Fruit fly (Drosophila melanogaster) whole organism, embryonic: ENCODE measurements around the gene CG10492.

Experiments
- Abd-B ChIP-seq: fragments of 200-800 bp; sonication (Bioruptor generic); optimal IDR thresholded peaks from 2 replicates; lab custom pipeline; 2018; ENCODE audit warnings: missing biosample characterization, mild to moderate bottlenecking, missing genetic modification characterization, moderate library complexity
- BEAF-32 ChIP-seq: fragments of 200-800 bp; sonication (Bioruptor generic); optimal IDR thresholded peaks from 3 replicates; lab custom pipeline; 2017; ENCODE audit warnings: missing biosample characterization, missing genetic modification characterization, mild to moderate bottlenecking, moderate library complexity, missing genetic modification reagents
- CG10147 ChIP-seq: fragments of 200-800 bp; sonication (Bioruptor generic); optimal IDR thresholded peaks from 2 replicates; lab custom pipeline; 2019; ENCODE audit warnings: missing biosample characterization, mild to moderate bottlenecking, missing genetic modification characterization, moderate library complexity
- CG10209 ChIP-seq: fragments of 200-800 bp; sonication (Bioruptor generic); optimal IDR thresholded peaks from 3 replicates; lab custom pipeline; 2017; ENCODE audit warnings: missing biosample characterization, mild to moderate bottlenecking, missing genetic modification characterization, missing genetic modification reagents
- CG10565 ChIP-seq: fragments of 200-800 bp; sonication (Bioruptor generic); optimal IDR thresholded peaks from 3 replicates; lab custom pipeline; 2016; ENCODE audit warnings: missing biosample characterization, mild to moderate bottlenecking, missing genetic modification characterization
- CG11723 ChIP-seq: fragments of 200-800 bp; sonication (Bioruptor generic); optimal IDR thresholded peaks from 2 replicates; lab custom pipeline; 2017; ENCODE audit warnings: missing biosample characterization, mild to moderate bottlenecking, missing genetic modification characterization
- CG12236 ChIP-seq: fragments of 200-800 bp; sonication (Bioruptor generic); optimal IDR thresholded peaks from 2 replicates; lab custom pipeline; 2016; ENCODE audit warnings: missing biosample characterization, missing genetic modification characterization
- CG16779 ChIP-seq: fragments of 200-800 bp; sonication (Bioruptor generic); IDR thresholded peaks from 2 replicates; pipeline ENCODE4 v1.3.6; 2022; ENCODE audit warnings: missing biosample characterization, missing genetic modification characterization
- CG16813 ChIP-seq: fragments of 200-800 bp; sonication (Bioruptor generic); IDR thresholded peaks from 3 replicates; pipeline ENCODE4 v1.3.6; 2022; ENCODE audit warnings: missing biosample characterization, missing genetic modification characterization; ENCODE audit not compliant: partially characterized antibody
- CG17359 ChIP-seq: fragments of 200-800 bp; sonication (Bioruptor generic); optimal IDR thresholded peaks from 3 replicates; lab custom pipeline; 2018; ENCODE audit warnings: missing biosample characterization, mild to moderate bottlenecking, missing genetic modification characterization, moderate library complexity
- CG17802 ChIP-seq: fragments of 200-800 bp; sonication (Bioruptor generic); optimal IDR thresholded peaks from 2 replicates; lab custom pipeline; 2018; ENCODE audit warnings: missing biosample characterization, mild to moderate bottlenecking, missing genetic modification characterization, moderate library complexity
- CG17829 ChIP-seq: fragments of 200-800 bp; optimal IDR thresholded peaks from 2 replicates; lab custom pipeline; 2019; ENCODE audit warnings: missing biosample characterization, mild to moderate bottlenecking, missing genetic modification characterization, moderate library complexity
- CG3281 ChIP-seq: fragments of 200-800 bp; sonication (Bioruptor generic); optimal IDR thresholded peaks from 3 replicates; lab custom pipeline; 2017; ENCODE audit warnings: missing biosample characterization, mild to moderate bottlenecking, missing genetic modification characterization
- CG3995 ChIP-seq: fragments of 200-800 bp; sonication (Bioruptor generic); optimal IDR thresholded peaks from 3 replicates; lab custom pipeline; 2016; ENCODE audit warnings: missing biosample characterization, missing genetic modification characterization
- CG4820 ChIP-seq: fragments of 200-800 bp; sonication (Bioruptor generic); optimal IDR thresholded peaks from 3 replicates; lab custom pipeline; 2016; ENCODE audit warnings: missing biosample characterization, missing genetic modification characterization
- CG6813 ChIP-seq: fragments of 200-800 bp; sonication (Bioruptor generic); optimal IDR thresholded peaks from 2 replicates; lab custom pipeline; 2017; ENCODE audit warnings: missing biosample characterization, missing genetic modification characterization, mild to moderate bottlenecking, moderate library complexity, missing genetic modification reagents
- CG8290 ChIP-seq, 3 experiments: fragments of 200-800 bp; sonication (Bioruptor generic); optimal IDR thresholded peaks; 2 replicates each; lab custom pipeline; 2016 to 2019; ENCODE audit warnings: missing biosample characterization in 3 of 3, missing genetic modification characterization in 3 of 3, mild to moderate bottlenecking in 2 of 3, moderate library complexity in 1 of 3
- CG9932 ChIP-seq: fragments of 200-800 bp; sonication (Bioruptor generic); IDR thresholded peaks from 2 replicates; pipeline ENCODE4 v1.3.6; 2022; ENCODE audit warnings: missing biosample characterization, missing genetic modification characterization
- Dll ChIP-seq: fragments of 200-800 bp; sonication (Bioruptor generic); IDR thresholded peaks from 4 replicates; pipeline ENCODE4 v1.3.6; 2022; ENCODE audit warnings: missing biosample characterization, missing genetic modification characterization; ENCODE audit not compliant: partially characterized antibody
- Dref ChIP-seq: fragments of 200-800 bp; sonication (Bioruptor generic); IDR thresholded peaks from 2 replicates; pipeline ENCODE4 v1.3.6; 2022; ENCODE audit warnings: missing biosample characterization, missing genetic modification characterization
- Fer1 ChIP-seq: fragments of 200-800 bp; sonication (Bioruptor generic); optimal IDR thresholded peaks from 2 replicates; lab custom pipeline; 2017; ENCODE audit warnings: missing biosample characterization, mild to moderate bottlenecking, missing genetic modification characterization
- Lpt ChIP-seq: fragments of >200 bp; optimal IDR thresholded peaks from 2 replicates; lab custom pipeline; 2018; ENCODE audit warnings: missing biosample characterization, missing genetic modification characterization
- MBD-R2 ChIP-seq: fragments of 200-800 bp; sonication (Bioruptor generic); IDR thresholded peaks from 2 replicates; pipeline ENCODE4 v1.3.6; 2022; ENCODE audit warnings: missing biosample characterization, missing genetic modification characterization
- MESR4 ChIP-seq: fragments of 200-800 bp; sonication (Bioruptor generic); optimal IDR thresholded peaks from 2 replicates; lab custom pipeline; 2018; ENCODE audit warnings: missing biosample characterization, mild to moderate bottlenecking, missing genetic modification characterization, moderate library complexity
- Mrtf ChIP-seq: fragments of 200-800 bp; sonication (Bioruptor generic); IDR thresholded peaks from 3 replicates; pipeline ENCODE4 v1.3.6; 2022; ENCODE audit warnings: missing biosample characterization, missing genetic modification characterization
- Nf-YB ChIP-seq: fragments of 200-800 bp; sonication (Bioruptor generic); optimal IDR thresholded peaks from 3 replicates; lab custom pipeline; 2019; ENCODE audit warnings: missing biosample characterization, mild to moderate bottlenecking, missing genetic modification characterization, moderate library complexity
- Opbp ChIP-seq: fragments of 200-800 bp; sonication (Bioruptor generic); IDR thresholded peaks from 3 replicates; pipeline ENCODE4 v1.3.6; 2022; ENCODE audit warnings: missing biosample characterization, missing genetic modification characterization; ENCODE audit not compliant: partially characterized antibody
- bbx ChIP-seq: fragments of 200-800 bp; sonication (Bioruptor generic); IDR thresholded peaks from 2 replicates; pipeline ENCODE4 v1.3.6; 2022; ENCODE audit warnings: missing biosample characterization, missing genetic modification characterization; ENCODE audit not compliant: partially characterized antibody
- cwo ChIP-seq: fragments of 200-800 bp; sonication (Bioruptor generic); optimal IDR thresholded peaks from 3 replicates; lab custom pipeline; 2017; ENCODE audit warnings: missing biosample characterization, missing genetic modification characterization, mild to moderate bottlenecking, moderate library complexity, missing genetic modification reagents
- ewg ChIP-seq: fragments of 200-800 bp; sonication (Bioruptor generic); optimal IDR thresholded peaks from 3 replicates; lab custom pipeline; 2017; ENCODE audit warnings: mild to moderate bottlenecking, missing biosample characterization, missing genetic modification reagents, missing genetic modification characterization
- grn ChIP-seq: fragments of 200-800 bp; sonication (Bioruptor generic); optimal IDR thresholded peaks from 3 replicates; lab custom pipeline; 2017; ENCODE audit warnings: missing biosample characterization, missing genetic modification characterization
- h ChIP-seq: fragments of >200 bp; optimal IDR thresholded peaks from 2 replicates; lab custom pipeline; 2017
- hth ChIP-seq: fragments of >200 bp; optimal IDR thresholded peaks from 2 replicates; lab custom pipeline; 2017; ENCODE audit warnings: inconsistent platforms
- lilli ChIP-seq: fragments of 200-800 bp; sonication (Bioruptor generic); optimal IDR thresholded peaks from 3 replicates; lab custom pipeline; 2016; ENCODE audit warnings: missing biosample characterization, missing genetic modification characterization
- maf-S ChIP-seq: fragments of 200-800 bp; sonication (Bioruptor generic); optimal IDR thresholded peaks from 2 replicates; lab custom pipeline; 2016; ENCODE audit warnings: missing biosample characterization, missing genetic modification characterization
- nerfin-2 ChIP-seq: fragments of 200-800 bp; sonication (Bioruptor generic); IDR thresholded peaks from 2 replicates; pipeline ENCODE4 v1.3.6; 2022; ENCODE audit warnings: missing biosample characterization, missing genetic modification characterization; ENCODE audit not compliant: partially characterized antibody
- nmo ChIP-seq: fragments of 200-800 bp; sonication (Bioruptor generic); optimal IDR thresholded peaks from 2 replicates; lab custom pipeline; 2018; ENCODE audit warnings: missing biosample characterization, mild to moderate bottlenecking, missing genetic modification characterization, moderate library complexity
- nom ChIP-seq: fragments of 200-800 bp; sonication (Bioruptor generic); optimal IDR thresholded peaks from 2 replicates; lab custom pipeline; 2017; ENCODE audit warnings: missing biosample characterization, missing genetic modification characterization, mild to moderate bottlenecking, moderate library complexity, missing genetic modification reagents
- onecut ChIP-seq: fragments of 200-800 bp; sonication (Bioruptor generic); IDR thresholded peaks from 2 replicates; pipeline ENCODE4 v1.3.6; 2022; ENCODE audit warnings: missing biosample characterization, missing genetic modification characterization
- sc ChIP-seq, 3 experiments: fragments of >200 bp in 2 of 3; fragments of 200-800 bp in 1 of 3; sonication (Bioruptor generic) in 1 of 3; optimal IDR thresholded peaks; 2 replicates in 2 of 3; 3 replicates in 1 of 3; lab custom pipeline; 2017; ENCODE audit warnings: mild to moderate bottlenecking in 1 of 3, missing biosample characterization in 1 of 3, missing genetic modification characterization in 1 of 3, missing genetic modification reagents in 1 of 3
- scrt ChIP-seq: fragments of 200-800 bp; sonication (Bioruptor generic); optimal IDR thresholded peaks from 2 replicates; lab custom pipeline; 2018; ENCODE audit warnings: missing biosample characterization, mild to moderate bottlenecking, missing genetic modification characterization, moderate library complexity
- sd ChIP-seq: fragments of 200-800 bp; sonication (Bioruptor generic); optimal IDR thresholded peaks from 3 replicates; lab custom pipeline; 2018; ENCODE audit warnings: missing biosample characterization, mild to moderate bottlenecking, missing genetic modification characterization, moderate library complexity
- seq ChIP-seq: fragments of 200-800 bp; sonication (Bioruptor generic); IDR thresholded peaks from 2 replicates; pipeline ENCODE4 v1.3.6; 2022; ENCODE audit warnings: missing biosample characterization, missing genetic modification characterization
- sug ChIP-seq: fragments of 200-800 bp; optimal IDR thresholded peaks from 2 replicates; lab custom pipeline; 2019; ENCODE audit warnings: missing biosample characterization, mild to moderate bottlenecking, missing genetic modification characterization, moderate library complexity
- tna ChIP-seq: fragments of 200-800 bp; sonication (Bioruptor generic); IDR thresholded peaks from 2 replicates; pipeline ENCODE4 v1.3.6; 2022; ENCODE audit warnings: missing biosample characterization, missing genetic modification characterization; ENCODE audit not compliant: partially characterized antibody
- vfl ChIP-seq: fragments of 200-800 bp; sonication (Bioruptor generic); optimal IDR thresholded peaks from 2 replicates; lab custom pipeline; 2016; ENCODE audit warnings: missing biosample characterization, missing genetic modification characterization
- vnd ChIP-seq: fragments of 200-800 bp; sonication (Bioruptor generic); IDR thresholded peaks from 3 replicates; pipeline ENCODE4 v1.3.6; 2022; ENCODE audit warnings: missing biosample characterization, missing genetic modification characterization; ENCODE audit not compliant: partially characterized antibody

CG10492 gene

DNA sequence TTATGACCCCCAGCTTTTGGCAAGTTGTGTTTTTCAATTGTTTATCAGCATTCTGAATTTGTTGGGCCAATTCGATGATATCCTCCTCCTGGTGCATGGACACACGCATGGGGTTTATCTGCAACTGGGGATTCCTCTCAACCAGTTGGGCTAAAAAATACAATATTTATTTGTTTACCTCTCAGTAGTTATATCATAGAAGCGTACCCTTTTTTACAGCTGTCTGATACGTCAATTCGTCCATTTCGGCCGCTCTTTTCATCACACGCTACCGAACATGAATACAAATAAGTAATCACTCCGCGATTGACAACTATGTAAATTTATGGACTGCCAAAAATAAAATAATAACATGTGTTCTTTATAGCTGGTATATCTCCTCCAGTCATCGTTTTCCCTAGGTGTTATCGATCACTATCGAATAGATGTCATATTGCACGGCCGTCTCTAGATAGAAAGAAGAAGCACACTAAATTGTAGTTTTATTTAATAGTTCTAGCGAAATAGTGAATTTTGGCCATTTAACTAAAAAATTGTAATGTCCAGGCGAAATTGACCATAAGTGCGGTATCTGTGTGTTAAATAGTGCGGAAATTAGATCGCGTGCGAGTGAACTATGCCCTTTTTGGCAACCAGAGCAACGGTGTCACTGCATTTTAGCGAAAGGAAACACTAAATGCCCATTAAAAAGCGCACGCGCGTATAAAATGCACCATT lies 19.5 kb upstream of the CG10492 start, which contains the start of the genes mib2 and CG31800 (continued):
- TF ChIP-seq CG16779 (GFP tag; lab: Robert Waterston, UW) (no peak), Fer1 (GFP tag; lab: Kevin White, UChicago) (no peak), ewg (GFP tag; lab: Kevin White, UChicago) (peak; percentile 73), vfl (GFP tag; lab: Kevin White, UChicago) (no peak), nerfin-2 (GFP tag; lab: Robert Waterston, UW) (peak; percentile 78), Opbp (GFP tag; lab: Robert Waterston, UW) (peak; percentile 86; the same call in 2 of the 3 replicates), cwo (GFP tag; lab: Kevin White, UChicago) (no peak), Lpt (no peak), Abd-B (peak; percentile 37), sug (tag; lab: Kevin White, UChicago) (peak; percentile 38), Nf-YB (no peak), hth (lab: Kevin White, UChicago) (no peak), CG16813 (GFP tag; lab: Robert Waterston, UW) (peak; percentile 76), sc (optimal IDR thresholded peaks at IDR 0.05; lab: Kevin White, UChicago) (no peak), sc (GFP tag; optimal IDR thresholded peaks at IDR 0.05; lab: Kevin White, UChicago) (no peak), seq (GFP tag; lab: Robert Waterston, UW) (no peak), BEAF-32 (GFP tag; lab: Kevin White, UChicago) (peak; percentile 84), Mrtf (no peak), MBD-R2 (GFP tag; lab: Robert Waterston, UW) (peak; percentile 65), CG9932 (GFP tag; lab: Robert Waterston, UW) (peak; percentile 47; the same call in 1 of the 2 replicates), vnd (GFP tag; lab: Robert Waterston, UW) (peak; percentile 77), CG10147 (GFP tag; lab: Kevin White, UChicago) (peak; percentile 32), CG6813 (GFP tag; lab: Kevin White, UChicago) (no peak), Dll (GFP tag; lab: Robert Waterston, UW) (peak; percentile 83), grn (GFP tag; lab: Kevin White, UChicago) (no peak), onecut (GFP tag; lab: Robert Waterston, UW) (no peak), MESR4 (GFP tag; lab: Kevin White, UChicago) (peak; percentile 79), bbx (GFP tag; lab: Robert Waterston, UW) (peak; percentile 91), CG12236 (no peak), CG3281 (GFP tag; lab: Kevin White, UChicago) (peak; percentile 5), nom (GFP tag; lab: Kevin White, UChicago) (no peak), tna (GFP tag; lab: Robert Waterston, UW) (peak; percentile 69), CG10565 (GFP tag; lab: Kevin White, UChicago) (no peak), CG10209 (GFP tag; lab: Kevin White, UChicago) (no peak), sd (tag; lab: Kevin White, UChicago) (no peak), nmo (GFP tag; lab: Kevin White, UChicago) (peak; percentile 20), CG17829 (tag; lab: Kevin White, UChicago) (peak; percentile 35), CG8290 (GFP tag; optimal IDR thresholded peaks at IDR 0.05; lab: Kevin White, UChicago) (peak; percentile 29), CG8290 (tag; optimal IDR thresholded peaks at IDR 0.05; lab: Kevin White, UChicago) (peak in 1 of 2 experiments; percentile 49), maf-S (GFP tag; lab: Kevin White, UChicago) (no peak), Dref (GFP tag; lab: Robert Waterston, UW) (peak; percentile 86), lilli (peak; percentile 10), CG11723 (no peak), CG3995 (peak; percentile 48), CG17802 (tag; lab: Kevin White, UChicago) (no peak), CG17359 (tag; lab: Kevin White, UChicago) (no peak), CG4820 (GFP tag; lab: Kevin White, UChicago) (no peak), scrt (peak; percentile 17), h (no peak)
